Worm (Caenorhabditis elegans) whole organism, late embryonic: Measurements from ENCODE around the gene K08E7.8.

Source experiments
- ama-1 ChIP-seq: fragments of 150-350 bp; optimal IDR thresholded peaks from 2 replicates; lab custom pipeline; 2014
- ceh-18 ChIP-seq: sonication (generic microtip); optimal IDR thresholded peaks from 2 replicates; lab custom pipeline; 2016; ENCODE audit warnings: missing genetic modification characterization, missing compliant biosample characterization
- ceh-22 ChIP-seq: sonication (generic microtip); optimal IDR thresholded peaks from 2 replicates; lab custom pipeline; 2017; ENCODE audit warnings: missing biosample characterization, missing genetic modification characterization
- hlh-6 ChIP-seq: sonication (generic microtip); optimal IDR thresholded peaks from 2 replicates; lab custom pipeline; 2016; ENCODE audit warnings: missing genotype, missing genetic modification characterization, missing compliant biosample characterization
- nhr-11 ChIP-seq: fragments of 150-350 bp; optimal IDR thresholded peaks from 2 replicates; lab custom pipeline; 2014; ENCODE audit warnings: missing biosample characterization, missing genetic modification characterization
- nhr-232 ChIP-seq: sonication (generic microtip); optimal IDR thresholded peaks from 2 replicates; lab custom pipeline; 2016; ENCODE audit warnings: missing genetic modification characterization, missing compliant biosample characterization
- pqm-1 ChIP-seq: sonication (generic microtip); optimal IDR thresholded peaks from 2 replicates; lab custom pipeline; 2016; ENCODE audit warnings: missing genetic modification characterization, missing compliant biosample characterization
- tbx-2 ChIP-seq: sonication (generic microtip); optimal IDR thresholded peaks from 2 replicates; lab custom pipeline; 2016; ENCODE audit warnings: missing genetic modification characterization, missing compliant biosample characterization

ce11 chrIV:12594574-12594973, 8.7 kb upstream of the K08E7.8 start:
- peak; percentile 64 for TF ChIP-seq hlh-6
- no peak for TF ChIP-seq ceh-22
- TF ChIP-seq nhr-11 (tag; lab: Kevin White, UChicago): no peak
- peak; percentile 87 for TF ChIP-seq ceh-18 (tag; lab: Kevin White, UChicago)
- TF ChIP-seq nhr-232 (tag; lab: Kevin White, UChicago): peak; percentile 4
- TF ChIP-seq tbx-2 (tag; lab: Kevin White, UChicago): peak; percentile 31
- TF ChIP-seq ama-1 (lab: Kevin White, UChicago): no peak
- TF ChIP-seq pqm-1 (tag; lab: Kevin White, UChicago): peak; percentile 90
